Fruit fly (Drosophila melanogaster) whole organism, pupa: ENCODE data around the gene CG32192.

Experiments used
- CG10348 ChIP-seq: fragments of 200-800 bp; sonication (Bioruptor generic); IDR thresholded peaks from 2 replicates; pipeline ENCODE4 v1.3.6; 2022; ENCODE audit warnings: missing biosample characterization, missing genetic modification characterization
- CG12605 ChIP-seq: fragments of 200-800 bp; sonication (Bioruptor generic); IDR thresholded peaks from 2 replicates; pipeline ENCODE4 v1.3.6; 2022; ENCODE audit warnings: missing biosample characterization, missing genetic modification characterization
- CG13204 ChIP-seq: fragments of 200-800 bp; sonication (Bioruptor generic); optimal IDR thresholded peaks from 2 replicates; lab custom pipeline; 2018; ENCODE audit warnings: missing biosample characterization, mild to moderate bottlenecking, missing genetic modification characterization, moderate library complexity
- CG14655 ChIP-seq: fragments of 200-800 bp; sonication (Bioruptor generic); optimal IDR thresholded peaks from 3 replicates; lab custom pipeline; 2017; ENCODE audit warnings: mild to moderate bottlenecking, missing biosample characterization, missing genetic modification reagents, missing genetic modification characterization
- CG15710 ChIP-seq: fragments of 200-800 bp; sonication (Bioruptor generic); optimal IDR thresholded peaks from 2 replicates; lab custom pipeline; 2018; ENCODE audit warnings: missing biosample characterization, mild to moderate bottlenecking, missing genetic modification characterization, moderate library complexity
- CG17806 ChIP-seq: fragments of 200-800 bp; sonication (Bioruptor generic); optimal IDR thresholded peaks from 2 replicates; lab custom pipeline; 2018; ENCODE audit warnings: missing biosample characterization, mild to moderate bottlenecking, missing genetic modification characterization, moderate library complexity
- CG32121 ChIP-seq: fragments of 200-800 bp; sonication (Bioruptor generic); IDR thresholded peaks from 2 replicates; pipeline ENCODE4 v1.3.6; 2022; ENCODE audit warnings: missing biosample characterization, missing genetic modification characterization
- CG34367 ChIP-seq: fragments of 200-800 bp; sonication (Bioruptor generic); optimal IDR thresholded peaks from 2 replicates; lab custom pipeline; 2018; ENCODE audit warnings: missing biosample characterization, mild to moderate bottlenecking, missing genetic modification characterization
- CG4496 ChIP-seq: fragments of 200-800 bp; sonication (Bioruptor generic); IDR thresholded peaks from 3 replicates; pipeline ENCODE4 v1.3.6; 2022; ENCODE audit warnings: missing biosample characterization, missing genetic modification characterization
- CG8159 ChIP-seq: fragments of 200-800 bp; sonication (Bioruptor generic); optimal IDR thresholded peaks from 3 replicates; lab custom pipeline; 2018; ENCODE audit warnings: missing biosample characterization, mild to moderate bottlenecking, missing genetic modification characterization, moderate library complexity
- CG8301 ChIP-seq: fragments of 200-800 bp; sonication (Bioruptor generic); optimal IDR thresholded peaks from 2 replicates; lab custom pipeline; 2018; ENCODE audit warnings: missing biosample characterization, mild to moderate bottlenecking, missing genetic modification characterization
- CG9948 ChIP-seq: fragments of 200-800 bp; sonication (Bioruptor generic); optimal IDR thresholded peaks from 2 replicates; lab custom pipeline; 2018; ENCODE audit warnings: missing biosample characterization, mild to moderate bottlenecking, missing genetic modification characterization, moderate library complexity
- D1 ChIP-seq: fragments of 200-800 bp; sonication (Bioruptor generic); optimal IDR thresholded peaks from 2 replicates; lab custom pipeline; 2018; ENCODE audit warnings: missing biosample characterization, mild to moderate bottlenecking, missing genetic modification characterization, moderate library complexity
- EcR ChIP-seq: fragments of 200-800 bp; sonication (Bioruptor generic); optimal IDR thresholded peaks from 3 replicates; lab custom pipeline; 2019; ENCODE audit warnings: missing biosample characterization, missing genetic modification characterization, mild to moderate bottlenecking, moderate library complexity, missing genetic modification reagents
- Ets98B ChIP-seq: fragments of 200-800 bp; sonication (Bioruptor generic); IDR thresholded peaks from 2 replicates; pipeline ENCODE4 v1.3.6; 2022; ENCODE audit warnings: missing biosample characterization, missing genetic modification characterization
- Pif1A ChIP-seq: fragments of 200-800 bp; sonication (Bioruptor generic); optimal IDR thresholded peaks from 3 replicates; lab custom pipeline; 2016; ENCODE audit warnings: missing biosample characterization, missing genetic modification characterization
- Pif1B ChIP-seq: fragments of 200-800 bp; sonication (Bioruptor generic); optimal IDR thresholded peaks from 3 replicates; lab custom pipeline; 2016; ENCODE audit warnings: missing biosample characterization, missing genetic modification characterization
- Snoo ChIP-seq: fragments of 200-800 bp; sonication (Bioruptor generic); optimal IDR thresholded peaks from 3 replicates; lab custom pipeline; 2017; ENCODE audit warnings: missing biosample characterization, mild to moderate bottlenecking, missing genetic modification characterization, inconsistent platforms
- fd96Ca ChIP-seq: fragments of 200-800 bp; sonication (Bioruptor generic); IDR thresholded peaks from 3 replicates; pipeline ENCODE4 v1.3.6; 2022; ENCODE audit warnings: missing biosample characterization, missing genetic modification characterization
- gl ChIP-seq: fragments of 200-800 bp; sonication (Bioruptor generic); optimal IDR thresholded peaks from 2 replicates; lab custom pipeline; 2018; ENCODE audit warnings: missing biosample characterization, mild to moderate bottlenecking, missing genetic modification characterization
- rn ChIP-seq: fragments of 200-800 bp; sonication (Bioruptor generic); IDR thresholded peaks from 2 replicates; pipeline ENCODE4 v1.3.6; 2022; ENCODE audit warnings: missing biosample characterization, missing genetic modification characterization

Gene CG32192

dm6 chr3L:18074988-18075387 lies 34.9 kb downstream of the CG32192 start:
- TF ChIP-seq D1 (tag; lab: Kevin White, UChicago), result peak; percentile 45
- TF ChIP-seq CG8301 (tag; lab: Kevin White, UChicago), result peak; percentile 8
- TF ChIP-seq CG9948 (tag; lab: Kevin White, UChicago), result no peak
- no peak for TF ChIP-seq CG13204 (GFP tag; lab: Kevin White, UChicago)
- no peak for TF ChIP-seq Ets98B (GFP tag; lab: Robert Waterston, UW)
- 0 out of 2 replicates have a peak, but pooled peaks have one; percentile 16 for TF ChIP-seq CG12605 (GFP tag; lab: Robert Waterston, UW)
- TF ChIP-seq Pif1A (GFP tag; lab: Kevin White, UChicago), result no peak
- peak; percentile 76 for TF ChIP-seq EcR

dm6 chr3L:18075853-18076252 lies 35.7 kb downstream of the CG32192 start:
- TF ChIP-seq CG13204 (GFP tag; lab: Kevin White, UChicago) (no peak), EcR (peak; percentile 87), CG14655 (GFP tag; lab: Kevin White, UChicago) (peak; percentile 57), CG8159 (tag; lab: Kevin White, UChicago) (peak; percentile 31), CG9948 (tag; lab: Kevin White, UChicago) (peak; percentile 21), CG15710 (tag; lab: Kevin White, UChicago) (peak; percentile 19), CG17806 (tag; lab: Kevin White, UChicago) (peak; percentile 30), CG4496 (peak; percentile 60; the same call in 1 of the 3 replicates), rn (GFP tag; lab: Robert Waterston, UW) (no peak), CG8301 (tag; lab: Kevin White, UChicago) (peak; percentile 2)

dm6 chr3L:18076649-18077048 lies 36.5 kb downstream of the CG32192 start:
- TF ChIP-seq CG9948 (tag; lab: Kevin White, UChicago), result no peak
- no peak for TF ChIP-seq Pif1B
- TF ChIP-seq CG14655 (GFP tag; lab: Kevin White, UChicago), result peak; percentile 74
- TF ChIP-seq CG8301 (tag; lab: Kevin White, UChicago), result peak; percentile 67
- no peak for TF ChIP-seq CG8159 (tag; lab: Kevin White, UChicago)
- no peak; the same call in 1 of the 3 replicates for TF ChIP-seq fd96Ca
- TF ChIP-seq CG13204 (GFP tag; lab: Kevin White, UChicago), result no peak
- TF ChIP-seq CG4496, result 0 out of 3 replicates have a peak, but pooled peaks have one; percentile 47

- TF ChIP-seq CG17806 (tag; lab: Kevin White, UChicago) (peak; percentile 96), fd96Ca (peak; percentile 90), Pif1A (GFP tag; lab: Kevin White, UChicago) (peak; percentile 76), D1 (tag; lab: Kevin White, UChicago) (peak; percentile 97), CG15710 (tag; lab: Kevin White, UChicago) (peak; percentile 99), CG34367 (tag; lab: Kevin White, UChicago) (peak; percentile 96), CG8159 (tag; lab: Kevin White, UChicago) (peak; percentile 99), EcR (peak; percentile 99), CG4496 (peak; percentile 91), CG32121 (GFP tag; lab: Robert Waterston, UW) (peak; percentile 92), CG10348 (GFP tag; lab: Robert Waterston, UW) (peak; percentile 86), Pif1B (peak; percentile 88), CG12605 (GFP tag; lab: Robert Waterston, UW) (peak; percentile 71), CG8301 (tag; lab: Kevin White, UChicago) (peak; percentile 96), gl (tag; lab: Kevin White, UChicago) (peak; percentile 78), Ets98B (GFP tag; lab: Robert Waterston, UW) (peak; percentile 85), CG14655 (GFP tag; lab: Kevin White, UChicago) (peak; percentile 99), Snoo (tag; lab: Kevin White, UChicago) (peak; percentile 74), CG9948 (tag; lab: Kevin White, UChicago) (peak; percentile 99), CG13204 (GFP tag; lab: Kevin White, UChicago) (peak; percentile 90), rn (GFP tag; lab: Robert Waterston, UW) (peak; percentile 84)
Observed at dm6 chr3L:18077649-18078417, 37.7 kb downstream of the CG32192 start.

- TF ChIP-seq CG14655 (GFP tag; lab: Kevin White, UChicago) (peak; percentile 90), Snoo (tag; lab: Kevin White, UChicago) (no peak), CG17806 (tag; lab: Kevin White, UChicago) (peak; percentile 80), CG32121 (GFP tag; lab: Robert Waterston, UW) (no peak), CG8159 (tag; lab: Kevin White, UChicago) (peak; percentile 83), Ets98B (GFP tag; lab: Robert Waterston, UW) (0 out of 2 replicates have a peak, but pooled peaks have one; percentile 9), EcR (no peak), fd96Ca (peak; percentile 74), CG34367 (tag; lab: Kevin White, UChicago) (peak; percentile 78), CG8301 (tag; lab: Kevin White, UChicago) (peak; percentile 80), CG9948 (tag; lab: Kevin White, UChicago) (peak; percentile 91), CG13204 (GFP tag; lab: Kevin White, UChicago) (no peak), gl (tag; lab: Kevin White, UChicago) (peak; percentile 12), D1 (tag; lab: Kevin White, UChicago) (peak; percentile 69), CG10348 (GFP tag; lab: Robert Waterston, UW) (no peak), Pif1B (peak; percentile 51), rn (GFP tag; lab: Robert Waterston, UW) (peak; percentile 37; the same call in 1 of the 2 replicates), CG4496 (peak; percentile 83), CG12605 (GFP tag; lab: Robert Waterston, UW) (peak; percentile 29), CG15710 (tag; lab: Kevin White, UChicago) (peak; percentile 72), Pif1A (GFP tag; lab: Kevin White, UChicago) (peak; percentile 69)
Observed at dm6 chr3L:18078614-18079013, 38.5 kb downstream of the CG32192 start.
